Worm (Caenorhabditis elegans) whole organism, L2 larva: ENCODE data around the gene fip-4.

ENCODE experiments used
- ZK546.5 ChIP-seq: sonication (generic microtip); optimal IDR thresholded peaks from 2 replicates; lab custom pipeline; 2017; ENCODE audit warnings: missing biosample characterization, missing genetic modification characterization
- aly-2 ChIP-seq: fragments of 150-350 bp; optimal IDR thresholded peaks from 2 replicates; lab custom pipeline; 2014; ENCODE audit warnings: missing biosample characterization, missing genetic modification characterization
- ama-1 ChIP-seq: fragments of 150-350 bp; optimal IDR thresholded peaks from 2 replicates; lab custom pipeline; 2018; ENCODE audit warnings: inconsistent platforms
- blmp-1 ChIP-seq: sonication (generic microtip); optimal IDR thresholded peaks from 2 replicates; lab custom pipeline; 2017; ENCODE audit warnings: missing genetic modification characterization, mild to moderate bottlenecking, missing compliant biosample characterization, antibody characterized with exemption, moderate library complexity; ENCODE audit not compliant: insufficient read depth
- ceh-82 ChIP-seq: fragments of 150-350 bp; optimal IDR thresholded peaks from 2 replicates; lab custom pipeline; 2014; ENCODE audit warnings: missing biosample characterization, missing genetic modification characterization
- egl-27 ChIP-seq: sonication (generic microtip); optimal IDR thresholded peaks from 3 replicates; lab custom pipeline; 2017; ENCODE audit warnings: missing biosample characterization, missing genetic modification reagents, missing genetic modification characterization
- fos-1 ChIP-seq: fragments of 150-350 bp; optimal IDR thresholded peaks from 2 replicates; lab custom pipeline; 2014; ENCODE audit warnings: missing biosample characterization, missing genetic modification characterization
- lin-13 ChIP-seq: fragments of 150-350 bp; optimal IDR thresholded peaks from 2 replicates; lab custom pipeline; 2014; ENCODE audit warnings: missing biosample characterization, missing genetic modification reagents, missing genetic modification characterization
- lsy-2 ChIP-seq, 2 experiments: fragments of 150-350 bp in 1 of 2; sonication (generic microtip) in 1 of 2; optimal IDR thresholded peaks; 2 replicates each; lab custom pipeline; 2014 to 2017; ENCODE audit warnings: missing biosample characterization in 2 of 2, missing genetic modification characterization in 2 of 2
- nhr-11 ChIP-seq: fragments of 150-350 bp; optimal IDR thresholded peaks from 2 replicates; lab custom pipeline; 2014; ENCODE audit warnings: missing biosample characterization, missing genetic modification characterization
- skn-1 ChIP-seq: sonication (generic microtip); optimal IDR thresholded peaks from 2 replicates; lab custom pipeline; 2017; ENCODE audit warnings: missing biosample characterization, missing genetic modification characterization
- snpc-4 ChIP-seq: fragments of 150-350 bp; optimal IDR thresholded peaks from 2 replicates; lab custom pipeline; 2014; ENCODE audit warnings: missing biosample characterization, missing genetic modification characterization

ce11 chrV:8569172-8569571, 41.9 kb downstream of the fip-4 start:
- no peak for TF ChIP-seq ZK546.5
- TF ChIP-seq lsy-2 (tag; optimal IDR thresholded peaks at IDR 0.05; lab: Kevin White, UChicago): no peak
- TF ChIP-seq ceh-82 (tag; lab: Kevin White, UChicago): no peak
- no peak for TF ChIP-seq snpc-4 (tag; lab: Kevin White, UChicago)
- TF ChIP-seq lin-13 (GFP tag; lab: Kevin White, UChicago): no peak
- TF ChIP-seq skn-1 (tag; lab: Kevin White, UChicago): no peak
- TF ChIP-seq blmp-1 (tag; lab: Kevin White, UChicago): no peak
- TF ChIP-seq egl-27: no peak
- no peak for TF ChIP-seq fos-1 (tag; lab: Kevin White, UChicago)
- no peak for TF ChIP-seq nhr-11
- no peak for TF ChIP-seq ama-1 (lab: Kevin White, UChicago)
- TF ChIP-seq aly-2 (tag; lab: Kevin White, UChicago): no peak
